Fruit fly (Drosophila melanogaster): ENCODE results near the gene CG13693.

Gene CG13693

DNA sequence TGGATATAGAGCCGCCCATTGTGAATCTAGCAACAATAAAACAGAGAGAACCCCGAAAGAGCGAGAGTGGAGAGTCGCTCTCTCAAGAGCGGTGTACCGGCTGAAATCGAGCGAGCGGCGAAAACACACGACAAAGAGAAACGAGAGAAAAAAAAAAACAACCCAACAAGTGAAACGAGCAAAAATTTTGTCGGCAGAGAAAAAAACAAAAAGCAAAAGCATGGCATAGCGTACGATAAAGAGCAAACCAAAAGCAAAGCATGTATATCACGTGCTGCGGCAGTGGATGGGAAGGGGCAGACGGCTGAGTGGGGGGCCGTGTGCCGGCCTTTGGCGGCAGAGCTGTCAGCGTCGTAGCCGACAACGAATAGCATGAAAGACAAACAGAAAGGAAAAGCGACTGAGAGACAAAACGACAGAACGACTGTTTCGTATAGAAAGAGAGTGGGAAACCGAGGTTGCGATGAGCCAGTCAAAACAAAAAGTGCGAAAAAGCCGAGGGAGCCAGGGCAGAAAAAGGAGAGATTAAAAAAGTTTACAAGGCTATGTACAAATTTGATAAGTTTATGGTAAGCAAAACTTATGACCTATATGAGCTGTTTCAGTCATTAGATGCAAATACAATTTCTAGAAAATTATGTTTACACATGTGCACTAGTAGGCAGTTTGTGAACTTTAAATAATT lies 14.5 kb downstream of the CG13693 start (continued):
- TF ChIP-seq D (optimal IDR thresholded peaks at IDR 0.05) (no peak), D (GFP tag; optimal IDR thresholded peaks at IDR 0.05) (no peak), CG16813 (GFP tag; IDR thresholded peaks at IDR 0.05; ENCODE audit: partially characterized antibody) (0 out of 3 replicates have a peak, but pooled peaks have one; percentile 6), Nf-YB (GFP tag; optimal IDR thresholded peaks at IDR 0.05) (peak; percentile 30), CG10431 (GFP tag; optimal IDR thresholded peaks at IDR 0.05) (peak; percentile 14), CG9932 (GFP tag; IDR thresholded peaks at IDR 0.05) (no peak), CG10959 (GFP tag; IDR thresholded peaks at IDR 0.05) (no peak), wdn (GFP tag; IDR thresholded peaks at IDR 0.05) (no peak), sd (tag; optimal IDR thresholded peaks at IDR 0.05) (peak; percentile 70), emc (GFP tag; optimal IDR thresholded peaks at IDR 0.05) (no peak), CG10267 (tag; optimal IDR thresholded peaks at IDR 0.05) (no peak), HLH4C (GFP tag; IDR thresholded peaks at IDR 0.05; ENCODE audit: partially characterized antibody) (peak; percentile 42; the same call in 1 of the 3 replicates), zfh2 (GFP tag; optimal IDR thresholded peaks at IDR 0.05) (no peak), chm (GFP tag; IDR thresholded peaks at IDR 0.05) (peak; percentile 53; the same call in 1 of the 2 replicates), Bteb2 (GFP tag; optimal IDR thresholded peaks at IDR 0.05) (no peak), HmgZ (tag; optimal IDR thresholded peaks at IDR 0.05) (peak; percentile 29), Drgx (GFP tag; IDR thresholded peaks at IDR 0.05) (peak; percentile 75), ewg (GFP tag; optimal IDR thresholded peaks at IDR 0.05) (no peak), Mrtf (GFP tag; IDR thresholded peaks at IDR 0.05) (no peak), CG11085 (GFP tag; IDR thresholded peaks at IDR 0.05) (no peak), vvl (GFP tag; IDR thresholded peaks at IDR 0.05) (no peak), Deaf1 (tag; optimal IDR thresholded peaks at IDR 0.05) (peak; percentile 40), CG8478 (optimal IDR thresholded peaks at IDR 0.05) (no peak), Scr (GFP tag; IDR thresholded peaks at IDR 0.05; ENCODE audit: partially characterized antibody) (peak; percentile 43), sr (GFP tag; IDR thresholded peaks at IDR 0.05) (no peak), CG34422 (GFP tag; IDR thresholded peaks at IDR 0.05) (peak; percentile 92; the same call in 2 of the 3 replicates), Adf1 (GFP tag; IDR thresholded peaks at IDR 0.05) (peak; percentile 97), cwo (GFP tag; optimal IDR thresholded peaks at IDR 0.05) (peak; percentile 100), ci (GFP tag; IDR thresholded peaks at IDR 0.05) (no peak), Hr78 (GFP tag; optimal IDR thresholded peaks at IDR 0.05) (no peak), insv (GFP tag; optimal IDR thresholded peaks at IDR 0.05) (no peak), chn (GFP tag; optimal IDR thresholded peaks at IDR 0.05) (peak; percentile 5), Med (GFP tag) (peak; percentile 67), bsh (GFP tag; optimal IDR thresholded peaks at IDR 0.05) (peak in 1 of 2 experiments; percentile 76), CG8388 (GFP tag; optimal IDR thresholded peaks at IDR 0.05) (no peak), so (GFP tag; IDR thresholded peaks at IDR 0.05) (peak; percentile 67; the same call in 1 of the 3 replicates), CG30020 (tag; optimal IDR thresholded peaks at IDR 0.05) (no peak), Ravus (GFP tag; IDR thresholded peaks at IDR 0.05) (no peak), wek (GFP tag; optimal IDR thresholded peaks at IDR 0.05) (no peak), lab (GFP tag; optimal IDR thresholded peaks at IDR 0.05) (peak; percentile 23), unpg (GFP tag; optimal IDR thresholded peaks at IDR 0.05) (no peak), CG34224 (GFP tag; IDR thresholded peaks at IDR 0.05; ENCODE audit: partially characterized antibody) (peak; percentile 49; the same call in 2 of the 3 replicates), slou (GFP tag; optimal IDR thresholded peaks at IDR 0.05) (no peak), kay (GFP tag; optimal IDR thresholded peaks at IDR 0.05) (no peak), sqz (GFP tag; optimal IDR thresholded peaks at IDR 0.05) (peak; percentile 96), CG12299 (tag; optimal IDR thresholded peaks at IDR 0.05) (no peak), dmrt99B (tag; optimal IDR thresholded peaks at IDR 0.05) (no peak), rib (GFP tag; IDR thresholded peaks at IDR 0.05) (peak; percentile 89; the same call in 1 of the 2 replicates), CG18476 (GFP tag; optimal IDR thresholded peaks at IDR 0.05) (no peak), Atf3 (GFP tag; optimal IDR thresholded peaks at IDR 0.05) (no peak)

Measured in whole organism, embryonic.